Worm (Caenorhabditis elegans): ENCODE measurements around the gene Y54G2A.76.
"Not testable (repeated sequence)": the region's sequence is repeated elsewhere in the genome, so short reads cannot be mapped to it uniquely, and the experiment has no call there.

ce11 chrIV:2777841-2778240 is 31.4 kb upstream of the Y54G2A.76 start, which contains the start of gene Y54G2A.72:
- not testable (repeated sequence) for TF ChIP-seq ztf-11 (tag; optimal IDR thresholded peaks at IDR 0.05); sem-2 (GFP tag; optimal IDR thresholded peaks at IDR 0.05); nhr-28 (tag; optimal IDR thresholded peaks at IDR 0.05); nhr-237 (tag; optimal IDR thresholded peaks at IDR 0.05); lsy-2 (tag; optimal IDR thresholded peaks at IDR 0.05); ceh-39 (tag; optimal IDR thresholded peaks at IDR 0.05); mep-1 (tag; optimal IDR thresholded peaks at IDR 0.05); M03D4.4 (tag; optimal IDR thresholded peaks at IDR 0.05); unc-62 (GFP tag; optimal IDR thresholded peaks at IDR 0.05); elt-1 (tag; optimal IDR thresholded peaks at IDR 0.05; ENCODE audit: borderline replicate concordance, insufficient read depth); snpc-4 (tag; optimal IDR thresholded peaks at IDR 0.05)
